Fruit fly (Drosophila melanogaster) whole organism, embryonic: ENCODE results near the gene RSG7.

Source experiments
- Atf6 ChIP-seq: fragments of 200-800 bp; sonication (Bioruptor generic); IDR thresholded peaks from 2 replicates; pipeline ENCODE4 v1.3.6; 2022; ENCODE audit warnings: missing biosample characterization, missing genetic modification characterization
- CG10565 ChIP-seq: fragments of 200-800 bp; sonication (Bioruptor generic); optimal IDR thresholded peaks from 3 replicates; lab custom pipeline; 2016; ENCODE audit warnings: missing biosample characterization, mild to moderate bottlenecking, missing genetic modification characterization
- Hr78 ChIP-seq, 2 experiments: fragments of 200-800 bp in 1 of 2; fragments of >200 bp in 1 of 2; sonication (Bioruptor generic) in 1 of 2; optimal IDR thresholded peaks; 2 replicates each; lab custom pipeline; 2017 to 2019; ENCODE audit warnings: missing biosample characterization in 2 of 2, missing genetic modification characterization in 2 of 2, mild to moderate bottlenecking in 1 of 2, moderate library complexity in 1 of 2

dm6 chrX:16791920-16792829 lies 52.1 kb downstream of the RSG7 start, which contains the start of gene CG4768:
- TF ChIP-seq Atf6 (GFP tag; lab: Robert Waterston, UW) (no peak), CG10565 (GFP tag; lab: Kevin White, UChicago) (no peak), Hr78 (GFP tag; optimal IDR thresholded peaks at IDR 0.05; lab: Kevin White, UChicago) (no peak)
